Worm (Caenorhabditis elegans): ENCODE results near the gene str-164.

The str-164 gene

ce11 chrIV:4960623-4961022, at the start of gene str-164:
TSS of gene str-164 (plus strand) at chrIV:4960735.
- no peak for TF ChIP-seq hlh-26 (GFP tag; conservative IDR thresholded peaks at IDR 0.05)
- no peak for TF ChIP-seq ztf-26 (tag; optimal IDR thresholded peaks at IDR 0.05)
- TF ChIP-seq C17E4.6 (GFP tag; IDR thresholded peaks at IDR 0.05), result no peak
- TF ChIP-seq lin-54 (GFP tag; optimal IDR thresholded peaks at IDR 0.05), result no peak
- no peak for TF ChIP-seq B0261.1 (tag; optimal IDR thresholded peaks at IDR 0.05)
- TF ChIP-seq F37B4.10 (GFP tag; IDR thresholded peaks at IDR 0.05), result no peak
- TF ChIP-seq nhr-179 (tag; optimal IDR thresholded peaks at IDR 0.05), result no peak
- TF ChIP-seq F10E7.11 (tag; optimal IDR thresholded peaks at IDR 0.05), result no peak
- TF ChIP-seq nfya-2 (GFP tag; IDR thresholded peaks at IDR 0.05), result no peak
- no peak for TF ChIP-seq dox-1 (GFP tag; IDR thresholded peaks at IDR 0.05)
- no peak for TF ChIP-seq ceh-79 (tag; optimal IDR thresholded peaks at IDR 0.05)
- TF ChIP-seq madf-8 (GFP tag; conservative IDR thresholded peaks at IDR 0.05), result no peak
- TF ChIP-seq atf-7 (tag; optimal IDR thresholded peaks at IDR 0.05), result no peak
- TF ChIP-seq akir-1 (GFP tag; optimal IDR thresholded peaks at IDR 0.05), result no peak
- TF ChIP-seq ceh-100 (GFP tag; IDR thresholded peaks at IDR 0.05), result no peak
- TF ChIP-seq lin-40 (tag; optimal IDR thresholded peaks at IDR 0.05), result no peak

- TF ChIP-seq aptf-2 (GFP tag; conservative IDR thresholded peaks at IDR 0.05), result no peak
- no peak for TF ChIP-seq cebp-2 (GFP tag; IDR thresholded peaks at IDR 0.05)
- TF ChIP-seq hlh-12 (tag; optimal IDR thresholded peaks at IDR 0.05), result no peak
- TF ChIP-seq die-1 (tag; optimal IDR thresholded peaks at IDR 0.05), result no peak
- TF ChIP-seq tlf-1 (GFP tag; optimal IDR thresholded peaks at IDR 0.05), result no peak
- TF ChIP-seq athp-1 (tag; optimal IDR thresholded peaks at IDR 0.05), result no peak
- TF ChIP-seq F49E8.2 (tag; optimal IDR thresholded peaks at IDR 0.05; ENCODE audit: insufficient read depth), result no peak
- TF ChIP-seq K11D2.4 (GFP tag; IDR thresholded peaks at IDR 0.05), result no peak
- no peak for TF ChIP-seq nhr-90 (tag; optimal IDR thresholded peaks at IDR 0.05)
- TF ChIP-seq attf-5 (GFP tag; optimal IDR thresholded peaks at IDR 0.05), result no peak
- TF ChIP-seq ceh-40 (GFP tag; IDR thresholded peaks at IDR 0.05), result no peak
- no peak for TF ChIP-seq nfya-2 (GFP tag; IDR thresholded peaks at IDR 0.05)
- TF ChIP-seq lag-1 (GFP tag; IDR thresholded peaks at IDR 0.05), result no peak
- TF ChIP-seq attf-6 (GFP tag; IDR thresholded peaks at IDR 0.05), result no peak
Measured at ce11 chrIV:4913090-4913489, 47.4 kb upstream of the str-164 start, which contains the start of gene str-156. TSS of gene str-156 (plus strand) at chrIV:4913390.

ce11 chrIV:4915689-4916088, 44.8 kb upstream of the str-164 start, which contains the start of gene str-155:
TSS of gene str-155 (plus strand) at chrIV:4915989.
- TF ChIP-seq aptf-3 (GFP tag; IDR thresholded peaks at IDR 0.05) (no peak), unc-62 (GFP tag; optimal IDR thresholded peaks at IDR 0.05) (no peak), egl-44 (GFP tag; IDR thresholded peaks at IDR 0.05) (no peak), ccch-3 (GFP tag; optimal IDR thresholded peaks at IDR 0.05) (no peak), gei-17 (GFP tag; optimal IDR thresholded peaks at IDR 0.05) (no peak), F37B4.10 (GFP tag; IDR thresholded peaks at IDR 0.05) (no peak), F57C9.4 (tag; optimal IDR thresholded peaks at IDR 0.05) (no peak), dox-1 (GFP tag; IDR thresholded peaks at IDR 0.05) (no peak), somi-1 (GFP tag; optimal IDR thresholded peaks at IDR 0.05) (no peak), T07F8.4 (tag; optimal IDR thresholded peaks at IDR 0.05) (no peak), tbx-9 (tag; optimal IDR thresholded peaks at IDR 0.05; ENCODE audit: borderline replicate concordance) (no peak)

Data from whole organism, young adult.